Fruit fly (Drosophila melanogaster) whole organism, embryonic: ENCODE measurements around the gene CG42535.

Source experiments
- Ada2b ChIP-seq: fragments of 200-800 bp; sonication (Bioruptor generic); IDR thresholded peaks from 2 replicates; pipeline ENCODE4 v1.3.6; 2022; ENCODE audit warnings: missing biosample characterization, missing genetic modification characterization
- Atf3 ChIP-seq: fragments of 200-800 bp; sonication (Bioruptor generic); optimal IDR thresholded peaks from 3 replicates; lab custom pipeline; 2016; ENCODE audit warnings: missing biosample characterization, missing genetic modification characterization
- CG10565 ChIP-seq: fragments of 200-800 bp; sonication (Bioruptor generic); optimal IDR thresholded peaks from 3 replicates; lab custom pipeline; 2016; ENCODE audit warnings: missing biosample characterization, mild to moderate bottlenecking, missing genetic modification characterization
- CG12299 ChIP-seq: fragments of 200-800 bp; sonication (Bioruptor generic); optimal IDR thresholded peaks from 2 replicates; lab custom pipeline; 2018; ENCODE audit warnings: missing biosample characterization, mild to moderate bottlenecking, missing genetic modification characterization
- CG12659 ChIP-seq: fragments of 200-800 bp; sonication (Bioruptor generic); optimal IDR thresholded peaks from 3 replicates; lab custom pipeline; 2017; ENCODE audit warnings: mild to moderate bottlenecking, missing biosample characterization, missing genetic modification reagents, missing genetic modification characterization
- CG13296 ChIP-seq: fragments of 200-800 bp; sonication (Bioruptor generic); optimal IDR thresholded peaks from 3 replicates; lab custom pipeline; 2018; ENCODE audit warnings: missing biosample characterization, mild to moderate bottlenecking, missing genetic modification characterization
- CG14441 ChIP-seq: fragments of 200-800 bp; sonication (Bioruptor generic); IDR thresholded peaks from 2 replicates; pipeline ENCODE4 v1.3.6; 2022; ENCODE audit warnings: missing biosample characterization, missing genetic modification characterization
- CG17361 ChIP-seq: fragments of 200-800 bp; sonication (Bioruptor generic); IDR thresholded peaks from 3 replicates; pipeline ENCODE4 v1.3.6; 2022; ENCODE audit warnings: missing biosample characterization, missing genetic modification characterization
- CG2116 ChIP-seq: fragments of 200-800 bp; sonication (Bioruptor generic); optimal IDR thresholded peaks from 3 replicates; lab custom pipeline; 2018; ENCODE audit warnings: missing biosample characterization, mild to moderate bottlenecking, missing genetic modification characterization
- CG2199 ChIP-seq: fragments of 200-800 bp; sonication (Bioruptor generic); IDR thresholded peaks from 3 replicates; pipeline ENCODE4 v1.3.6; 2022; ENCODE audit warnings: missing biosample characterization, missing genetic modification characterization
- CG2202 ChIP-seq: fragments of 200-800 bp; sonication (Bioruptor generic); optimal IDR thresholded peaks from 2 replicates; lab custom pipeline; 2018; ENCODE audit warnings: missing biosample characterization, mild to moderate bottlenecking, missing genetic modification characterization
- CG2712 ChIP-seq: fragments of 200-800 bp; optimal IDR thresholded peaks from 3 replicates; lab custom pipeline; 2019; ENCODE audit warnings: missing biosample characterization, mild to moderate bottlenecking, missing genetic modification characterization, moderate library complexity
- CG3163 ChIP-seq: fragments of 200-800 bp; sonication (Bioruptor generic); optimal IDR thresholded peaks from 3 replicates; lab custom pipeline; 2016; ENCODE audit warnings: missing biosample characterization, missing genetic modification characterization
- CG32772 ChIP-seq: fragments of 200-800 bp; sonication (Bioruptor generic); IDR thresholded peaks from 2 replicates; pipeline ENCODE4 v1.3.6; 2022; ENCODE audit warnings: missing biosample characterization, missing genetic modification characterization
- CG34224 ChIP-seq: fragments of 200-800 bp; sonication (Bioruptor generic); IDR thresholded peaks from 3 replicates; pipeline ENCODE4 v1.3.6; 2022; ENCODE audit warnings: missing biosample characterization, missing genetic modification characterization; ENCODE audit not compliant: partially characterized antibody
- CG4404 ChIP-seq: fragments of 200-800 bp; sonication (Bioruptor generic); IDR thresholded peaks from 2 replicates; pipeline ENCODE4 v1.3.6; 2022; ENCODE audit warnings: missing biosample characterization, missing genetic modification characterization
- CG7271 ChIP-seq: fragments of 200-800 bp; sonication (Bioruptor generic); optimal IDR thresholded peaks from 2 replicates; lab custom pipeline; 2018; ENCODE audit warnings: missing biosample characterization, mild to moderate bottlenecking, missing genetic modification characterization, moderate library complexity
- CG9609 ChIP-seq: fragments of 200-800 bp; sonication (Bioruptor generic); optimal IDR thresholded peaks from 3 replicates; lab custom pipeline; 2016; ENCODE audit warnings: missing biosample characterization, missing genetic modification characterization
- CoRest ChIP-seq: fragments of 200-800 bp; sonication (Bioruptor generic); optimal IDR thresholded peaks from 3 replicates; lab custom pipeline; 2018; ENCODE audit warnings: missing biosample characterization, mild to moderate bottlenecking, missing genetic modification characterization, moderate library complexity
- HmgD ChIP-seq: fragments of 200-800 bp; sonication (Bioruptor generic); optimal IDR thresholded peaks from 3 replicates; lab custom pipeline; 2016; ENCODE audit warnings: missing biosample characterization, missing genetic modification characterization
- Hr51 ChIP-seq, 2 experiments: fragments of 200-800 bp; sonication (Bioruptor generic); optimal IDR thresholded peaks; 2 replicates in 1 of 2; 3 replicates in 1 of 2; lab custom pipeline; 2016 to 2018; ENCODE audit warnings: missing biosample characterization in 2 of 2, missing genetic modification characterization in 2 of 2, mild to moderate bottlenecking in 1 of 2, moderate library complexity in 1 of 2
- Hr78 ChIP-seq, 2 experiments: fragments of 200-800 bp in 1 of 2; fragments of >200 bp in 1 of 2; sonication (Bioruptor generic) in 1 of 2; optimal IDR thresholded peaks; 2 replicates each; lab custom pipeline; 2017 to 2019; ENCODE audit warnings: missing biosample characterization in 2 of 2, missing genetic modification characterization in 2 of 2, mild to moderate bottlenecking in 1 of 2, moderate library complexity in 1 of 2
- MTF-1 ChIP-seq: fragments of 200-800 bp; sonication (Bioruptor generic); optimal IDR thresholded peaks from 2 replicates; lab custom pipeline; 2018; ENCODE audit warnings: missing biosample characterization, mild to moderate bottlenecking, missing genetic modification characterization, borderline replicate concordance
- Oaz ChIP-seq: fragments of 200-800 bp; sonication (Bioruptor generic); IDR thresholded peaks from 2 replicates; pipeline ENCODE4 v1.3.6; 2022; ENCODE audit warnings: missing biosample characterization, missing genetic modification characterization
- Six4 ChIP-seq: fragments of 200-800 bp; sonication (Bioruptor generic); optimal IDR thresholded peaks from 2 replicates; lab custom pipeline; 2016; ENCODE audit warnings: missing biosample characterization, missing genetic modification characterization
- Sox102F ChIP-seq: fragments of 200-800 bp; sonication (Bioruptor generic); optimal IDR thresholded peaks from 2 replicates; lab custom pipeline; 2018; ENCODE audit warnings: missing biosample characterization, mild to moderate bottlenecking, missing genetic modification characterization, moderate library complexity
- Sry-β ChIP-seq: fragments of 200-800 bp; sonication (Bioruptor generic); optimal IDR thresholded peaks from 2 replicates; lab custom pipeline; 2018; ENCODE audit warnings: missing biosample characterization, mild to moderate bottlenecking, missing genetic modification characterization, moderate library complexity
- Ssrp ChIP-seq: fragments of 200-800 bp; sonication (Bioruptor generic); optimal IDR thresholded peaks from 2 replicates; lab custom pipeline; 2018; ENCODE audit warnings: missing biosample characterization, mild to moderate bottlenecking, missing genetic modification characterization, moderate library complexity
- Tbp ChIP-seq: fragments of >200 bp; optimal IDR thresholded peaks from 2 replicates; lab custom pipeline; 2018; ENCODE audit warnings: missing biosample characterization, missing genetic modification characterization
- Vsx1 ChIP-seq: fragments of 200-800 bp; sonication (Bioruptor generic); optimal IDR thresholded peaks from 2 replicates; lab custom pipeline; 2017; ENCODE audit warnings: missing biosample characterization, mild to moderate bottlenecking, missing genetic modification characterization, missing genetic modification reagents
- abd-A ChIP-seq: fragments of 200-800 bp; sonication (Bioruptor generic); optimal IDR thresholded peaks from 3 replicates; lab custom pipeline; 2019; ENCODE audit warnings: missing biosample characterization, mild to moderate bottlenecking, missing genetic modification characterization, moderate library complexity
- amos ChIP-seq: fragments of 200-800 bp; sonication (Bioruptor generic); IDR thresholded peaks from 2 replicates; pipeline ENCODE4 v1.3.6; 2022; ENCODE audit warnings: missing biosample characterization, missing genetic modification characterization; ENCODE audit not compliant: partially characterized antibody
- bsh ChIP-seq, 2 experiments: fragments of 200-800 bp; sonication (Bioruptor generic); optimal IDR thresholded peaks; 2 replicates each; lab custom pipeline; 2017 to 2018; ENCODE audit warnings: mild to moderate bottlenecking in 2 of 2, missing biosample characterization in 2 of 2, missing genetic modification characterization in 2 of 2, moderate library complexity in 1 of 2
- btn ChIP-seq: fragments of 200-800 bp; sonication (Bioruptor generic); optimal IDR thresholded peaks from 2 replicates; lab custom pipeline; 2016; ENCODE audit warnings: missing biosample characterization, missing genetic modification characterization
- cas ChIP-seq: fragments of 200-800 bp; sonication (Bioruptor generic); IDR thresholded peaks from 2 replicates; pipeline ENCODE4 v1.3.6; 2022; ENCODE audit warnings: missing biosample characterization, missing genetic modification characterization
- fru ChIP-seq: fragments of >200 bp; optimal IDR thresholded peaks from 2 replicates; lab custom pipeline; 2017
- grau ChIP-seq: fragments of 200-800 bp; optimal IDR thresholded peaks from 3 replicates; lab custom pipeline; 2019; ENCODE audit warnings: missing biosample characterization, mild to moderate bottlenecking, missing genetic modification characterization, moderate library complexity
- hkb ChIP-seq, 2 experiments: fragments of 200-800 bp in 1 of 2; fragments of >200 bp in 1 of 2; sonication (Bioruptor generic) in 1 of 2; IDR thresholded peaks in 1 of 2; optimal IDR thresholded peaks in 1 of 2; 2 replicates each; pipeline versions ENCODE4 v1.3.6 to Lab custom; 2017 to 2022; ENCODE audit warnings: missing biosample characterization in 1 of 2, missing genetic modification characterization in 1 of 2
- kay ChIP-seq: fragments of 200-800 bp; sonication (Bioruptor generic); optimal IDR thresholded peaks from 2 replicates; lab custom pipeline; 2016; ENCODE audit warnings: missing biosample characterization, missing genetic modification characterization
- lilli ChIP-seq: fragments of 200-800 bp; sonication (Bioruptor generic); optimal IDR thresholded peaks from 3 replicates; lab custom pipeline; 2016; ENCODE audit warnings: missing biosample characterization, missing genetic modification characterization
- nau ChIP-seq: fragments of 200-800 bp; sonication (Bioruptor generic); optimal IDR thresholded peaks from 3 replicates; lab custom pipeline; 2017; ENCODE audit warnings: missing biosample characterization, mild to moderate bottlenecking, missing genetic modification characterization, missing genetic modification reagents
- nerfin-1 ChIP-seq: fragments of 200-800 bp; sonication (Bioruptor generic); optimal IDR thresholded peaks from 3 replicates; lab custom pipeline; 2019; ENCODE audit warnings: missing biosample characterization, mild to moderate bottlenecking, missing genetic modification characterization, moderate library complexity
- pan ChIP-seq, 4 experiments: fragments of >200 bp in 3 of 4; fragments of 200-800 bp in 1 of 4; sonication (Bioruptor generic) in 1 of 4; optimal IDR thresholded peaks in 3 of 4; IDR thresholded peaks in 1 of 4; 2 replicates each; pipeline versions ENCODE4 v1.3.6 to Lab custom; 2017 to 2022; ENCODE audit warnings: missing biosample characterization in 2 of 4, missing genetic modification characterization in 2 of 4, mixed read lengths in 1 of 4
- slp2 ChIP-seq: fragments of 200-800 bp; sonication (Bioruptor generic); optimal IDR thresholded peaks from 2 replicates; lab custom pipeline; 2016; ENCODE audit warnings: missing biosample characterization, missing genetic modification characterization
- tin ChIP-seq: fragments of 200-800 bp; sonication (Bioruptor generic); optimal IDR thresholded peaks from 3 replicates; lab custom pipeline; 2016; ENCODE audit warnings: missing biosample characterization, missing genetic modification characterization
- tll ChIP-seq, 2 experiments: fragments of 200-800 bp in 1 of 2; fragments of >200 bp in 1 of 2; sonication (Bioruptor generic) in 1 of 2; optimal IDR thresholded peaks; 2 replicates each; lab custom pipeline; 2017 to 2019; ENCODE audit warnings: missing biosample characterization in 2 of 2, missing genetic modification characterization in 2 of 2, mild to moderate bottlenecking in 1 of 2, moderate library complexity in 1 of 2
- zen ChIP-seq: fragments of 200-800 bp; sonication (Bioruptor generic); optimal IDR thresholded peaks from 3 replicates; lab custom pipeline; 2018; ENCODE audit warnings: missing biosample characterization, mild to moderate bottlenecking, missing genetic modification characterization, moderate library complexity
- zfh1 ChIP-seq: fragments of 200-800 bp; sonication (Bioruptor generic); IDR thresholded peaks from 3 replicates; pipeline ENCODE4 v1.3.6; 2022; ENCODE audit warnings: missing biosample characterization, missing genetic modification characterization

The CG42535 gene

DNA sequence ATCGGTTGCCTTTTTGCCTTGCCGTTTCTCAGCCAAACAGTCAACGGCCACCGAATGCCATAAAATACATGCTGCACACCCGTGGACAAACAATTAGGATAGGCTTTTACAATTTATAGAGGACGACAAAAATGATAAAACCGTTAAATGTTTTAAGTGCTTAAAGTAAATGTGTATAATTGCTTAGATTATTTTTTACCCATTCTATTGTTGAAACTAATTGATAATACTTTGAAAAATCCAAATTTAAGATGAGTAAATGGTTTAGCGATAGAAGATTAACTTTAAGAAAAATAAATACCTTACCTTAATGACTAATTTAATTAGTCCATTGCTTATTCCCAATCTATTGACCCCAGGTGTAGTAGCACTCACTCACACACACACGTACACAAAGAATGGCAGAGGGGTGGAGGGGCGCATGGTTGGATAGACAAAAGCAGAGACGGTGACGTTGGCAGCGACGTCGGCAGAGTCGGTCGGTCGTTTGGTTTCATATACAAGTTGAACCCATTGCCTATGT, 47.9 kb upstream of the CG42535 start (continued):
- TF ChIP-seq CG7271: no peak
- TF ChIP-seq lilli (GFP tag; lab: Kevin White, UChicago): peak; percentile 94
- TF ChIP-seq CG2199 (GFP tag; lab: Robert Waterston, UW): peak; percentile 89; the same call in 1 of the 3 replicates
- peak; percentile 92 for TF ChIP-seq CG4404 (GFP tag; lab: Robert Waterston, UW)
- TF ChIP-seq CG10565: peak; percentile 40
- no peak for TF ChIP-seq Tbp (GFP tag; lab: Kevin White, UChicago)
- TF ChIP-seq CG34224 (GFP tag; lab: Robert Waterston, UW): peak; percentile 34; the same call in 1 of the 3 replicates
- TF ChIP-seq grau (tag; lab: Kevin White, UChicago): peak; percentile 95
- TF ChIP-seq kay: peak; percentile 82
- peak; percentile 90 for TF ChIP-seq abd-A
- TF ChIP-seq tin (GFP tag; lab: Kevin White, UChicago): peak; percentile 89
- TF ChIP-seq CG14441 (GFP tag; lab: Robert Waterston, UW): peak; percentile 88
- peak; percentile 96 for TF ChIP-seq CG12299 (tag; lab: Kevin White, UChicago)
- peak in 1 of 2 experiments; percentile 91 for TF ChIP-seq Hr78 (GFP tag; optimal IDR thresholded peaks at IDR 0.05; lab: Kevin White, UChicago)
- TF ChIP-seq CG13296 (GFP tag; lab: Kevin White, UChicago): peak; percentile 96
- TF ChIP-seq CG3163 (GFP tag; lab: Kevin White, UChicago): peak; percentile 63
- peak; percentile 85 for TF ChIP-seq zen
- no peak for TF ChIP-seq hkb (optimal IDR thresholded peaks at IDR 0.05; lab: Kevin White, UChicago)
- TF ChIP-seq hkb (GFP tag; IDR thresholded peaks at IDR 0.05; lab: Robert Waterston, UW): peak; percentile 95
- TF ChIP-seq Oaz (GFP tag; lab: Robert Waterston, UW): peak; percentile 91
- TF ChIP-seq Sry-β: peak; percentile 61
- TF ChIP-seq Vsx1 (GFP tag; lab: Kevin White, UChicago): peak; percentile 94
- peak in 1 of 2 experiments; percentile 79 for TF ChIP-seq tll (GFP tag; optimal IDR thresholded peaks at IDR 0.05; lab: Kevin White, UChicago)
- TF ChIP-seq zfh1 (GFP tag; lab: Robert Waterston, UW): peak; percentile 87
- TF ChIP-seq amos (GFP tag; lab: Robert Waterston, UW): no peak
- TF ChIP-seq Sox102F (GFP tag; lab: Kevin White, UChicago): peak; percentile 94
- TF ChIP-seq CG9609 (GFP tag; lab: Kevin White, UChicago): peak; percentile 85
- peak; percentile 83 for TF ChIP-seq CG2202 (tag; lab: Kevin White, UChicago)
- TF ChIP-seq Atf3 (GFP tag; lab: Kevin White, UChicago): peak; percentile 79
- TF ChIP-seq bsh (GFP tag; optimal IDR thresholded peaks at IDR 0.05; lab: Kevin White, UChicago): peak; percentile 76 to 91
- peak; percentile 97 for TF ChIP-seq CoRest (tag; lab: Kevin White, UChicago)
- TF ChIP-seq fru (lab: Kevin White, UChicago): no peak
- TF ChIP-seq nau (GFP tag; lab: Kevin White, UChicago): peak; percentile 95
- TF ChIP-seq Ssrp (tag; lab: Kevin White, UChicago): peak; percentile 91
- TF ChIP-seq Hr51 (GFP tag; optimal IDR thresholded peaks at IDR 0.05; lab: Kevin White, UChicago): peak; percentile 85 to 97
- TF ChIP-seq Ada2b (GFP tag; lab: Robert Waterston, UW): peak; percentile 90
- peak; percentile 92 for TF ChIP-seq CG32772 (GFP tag; lab: Robert Waterston, UW)
- TF ChIP-seq cas (GFP tag; lab: Robert Waterston, UW): peak; percentile 84
- TF ChIP-seq CG2116 (GFP tag; lab: Kevin White, UChicago): peak; percentile 72
- peak; percentile 96 for TF ChIP-seq CG17361
- peak; percentile 66 for TF ChIP-seq btn (GFP tag; lab: Kevin White, UChicago)
- peak; percentile 92 for TF ChIP-seq slp2
- peak; percentile 60 for TF ChIP-seq HmgD (GFP tag; lab: Kevin White, UChicago)
- TF ChIP-seq nerfin-1 (tag; lab: Kevin White, UChicago): peak; percentile 93
- no peak for TF ChIP-seq pan (optimal IDR thresholded peaks at IDR 0.05; lab: Kevin White, UChicago)
- TF ChIP-seq pan (GFP tag; optimal IDR thresholded peaks at IDR 0.05 in 1 of 2, IDR thresholded peaks at IDR 0.05 in 1 of 2): peak in 1 of 2 experiments; percentile 94
- peak; percentile 98 for TF ChIP-seq CG2712 (tag; lab: Kevin White, UChicago)
- peak; percentile 96 for TF ChIP-seq CG12659 (GFP tag; lab: Kevin White, UChicago)
- TF ChIP-seq Six4 (GFP tag; lab: Kevin White, UChicago): peak; percentile 90
- peak; percentile 70 for TF ChIP-seq MTF-1
